Fruit fly (Drosophila melanogaster) Kc167 (cell line): ENCODE data around the gene Cpr65Az.

Experiments
- Myc ChIP-seq: fragments of >200 bp; optimal IDR thresholded peaks from 2 replicates; lab custom pipeline; 2017; ENCODE audit warnings: missing external identifiers
- Sin3A ChIP-seq: fragments of >200 bp; optimal IDR thresholded peaks from 2 replicates; lab custom pipeline; 2018; ENCODE audit warnings: missing external identifiers
- h ChIP-seq: fragments of >200 bp; optimal IDR thresholded peaks from 3 replicates; lab custom pipeline; 2018; ENCODE audit warnings: missing external identifiers
- insv ChIP-seq: fragments of >200 bp; optimal IDR thresholded peaks from 3 replicates; lab custom pipeline; 2018; ENCODE audit warnings: missing external identifiers
- psq ChIP-seq: fragments of >200 bp; optimal IDR thresholded peaks from 2 replicates; lab custom pipeline; 2017; ENCODE audit warnings: missing external identifiers
- ttk ChIP-seq: sonication (Bioruptor generic); optimal IDR thresholded peaks from 2 replicates; lab custom pipeline; 2017; ENCODE audit warnings: missing external identifiers

DNA sequence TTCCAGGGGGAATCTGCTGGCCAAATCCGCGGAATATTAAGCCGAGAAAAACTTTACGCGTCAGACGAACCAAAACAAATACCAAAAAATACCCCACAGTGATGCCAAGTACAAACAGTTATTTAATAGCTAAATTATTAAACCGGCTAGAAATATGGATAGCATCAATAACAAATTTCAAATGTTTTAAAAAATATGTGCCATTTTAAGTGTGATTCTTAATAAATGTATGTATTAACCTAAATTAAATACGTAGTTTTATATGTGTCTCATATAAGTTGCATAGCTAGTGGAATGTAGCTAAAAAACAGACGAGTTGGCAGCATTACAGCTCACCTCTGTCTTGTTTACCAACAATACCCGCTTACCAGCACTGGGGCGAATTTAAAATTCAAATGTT lies 21.2 kb downstream of the Cpr65Az start, which contains the start of gene CG10274:
- TF ChIP-seq ttk (lab: Kevin White, UChicago) (no peak), psq (lab: Kevin White, UChicago) (no peak), h (lab: Kevin White, UChicago) (no peak), Sin3A (lab: Kevin White, UChicago) (no peak), insv (no peak), Myc (lab: Kevin White, UChicago) (no peak)
